Worm (Caenorhabditis elegans) whole organism, early embryonic: Measurements from ENCODE around the gene mrck-1.

ENCODE experiments used
- F13C5.2 ChIP-seq: sonication (generic microtip); optimal IDR thresholded peaks from 2 replicates; lab custom pipeline; 2017; ENCODE audit warnings: mild to moderate bottlenecking, missing genetic modification characterization, inconsistent platforms, missing compliant biosample characterization
- ama-1 ChIP-seq: fragments of 150-350 bp; optimal IDR thresholded peaks from 2 replicates; lab custom pipeline; 2014
- ceh-36 ChIP-seq: sonication (generic microtip); optimal IDR thresholded peaks from 2 replicates; lab custom pipeline; 2016; ENCODE audit warnings: missing genetic modification characterization, inconsistent platforms, missing compliant biosample characterization
- ets-7 ChIP-seq: sonication (generic microtip); optimal IDR thresholded peaks from 2 replicates; lab custom pipeline; 2016; ENCODE audit warnings: missing genotype, missing genetic modification characterization, missing compliant biosample characterization
- flt-1 ChIP-seq: fragments of 200-800 bp; sonication (Bioruptor generic); IDR thresholded peaks from 2 replicates; pipeline ENCODE4 v1.3.6; 2022; ENCODE audit warnings: missing genetic modification characterization, missing compliant biosample characterization
- hmbx-1 ChIP-seq: sonication (generic microtip); optimal IDR thresholded peaks from 2 replicates; lab custom pipeline; 2016; ENCODE audit warnings: mild to moderate bottlenecking, missing genetic modification characterization, missing compliant biosample characterization
- hmg-4 ChIP-seq: fragments of 200-800 bp; sonication (Bioruptor generic); optimal IDR thresholded peaks from 2 replicates; lab custom pipeline; 2018; ENCODE audit warnings: mild to moderate bottlenecking, missing genetic modification characterization, missing compliant biosample characterization
- scrt-1 ChIP-seq: fragments of 200-800 bp; sonication (Bioruptor generic); IDR thresholded peaks from 2 replicates; pipeline ENCODE4 v1.3.6; 2022; ENCODE audit warnings: missing genetic modification characterization, missing compliant biosample characterization
- sea-1 ChIP-seq: fragments of 200-800 bp; sonication (Bioruptor generic); conservative IDR thresholded peaks from 2 replicates; pipeline ENCODE4 v1.3.6; 2022; ENCODE audit warnings: missing genetic modification characterization, missing compliant biosample characterization
- tbx-37 ChIP-seq: fragments of 200-800 bp; sonication (Bioruptor generic); conservative IDR thresholded peaks from 2 replicates; pipeline ENCODE4 v1.3.6; 2022; ENCODE audit warnings: missing genetic modification reagents, missing genetic modification characterization, missing compliant biosample characterization
- tra-4 ChIP-seq: sonication (generic microtip); optimal IDR thresholded peaks from 2 replicates; lab custom pipeline; 2017; ENCODE audit warnings: missing genetic modification characterization, missing compliant biosample characterization

DNA sequence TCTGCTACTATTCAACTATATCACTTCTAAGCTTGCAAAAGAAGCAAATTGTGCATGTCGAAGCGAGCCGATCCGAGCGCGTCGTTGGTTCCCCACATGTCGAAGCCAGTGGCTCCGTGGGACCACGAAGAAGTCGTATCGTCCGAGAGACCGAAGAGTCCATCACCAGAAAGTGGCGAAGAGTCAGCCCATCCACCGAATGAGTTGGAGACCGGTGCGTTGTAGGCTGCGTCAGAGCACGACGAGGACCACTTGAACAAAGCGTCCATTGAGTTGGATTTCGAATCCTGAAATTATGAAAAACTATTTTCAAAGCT lies 43.1 kb downstream of the mrck-1 start:
- TF ChIP-seq tra-4 (tag; lab: Kevin White, UChicago), result no peak
- no peak for TF ChIP-seq F13C5.2
- no peak for TF ChIP-seq sea-1 (GFP tag; lab: Robert Waterston, UW)
- peak; percentile 1 for TF ChIP-seq ama-1 (lab: Kevin White, UChicago)
- TF ChIP-seq scrt-1 (GFP tag; lab: Robert Waterston, UW), result no peak
- no peak for TF ChIP-seq hmbx-1
- TF ChIP-seq ets-7 (tag; lab: Kevin White, UChicago), result no peak
- no peak for TF ChIP-seq flt-1 (GFP tag; lab: Robert Waterston, UW)
- TF ChIP-seq hmg-4, result no peak
- TF ChIP-seq tbx-37 (GFP tag; lab: Robert Waterston, UW), result no peak
- no peak for TF ChIP-seq ceh-36 (tag; lab: Kevin White, UChicago)
